Worm (Caenorhabditis elegans) whole organism, L4 larva: ENCODE data around the gene dhhc-8.

Experiments
- ama-1 ChIP-seq: fragments of 150-350 bp; optimal IDR thresholded peaks from 2 replicates; lab custom pipeline; 2014; ENCODE audit warnings: inconsistent platforms, mixed read lengths
- lsy-2 ChIP-seq, 2 experiments: fragments of 150-350 bp in 1 of 2; sonication (generic microtip) in 1 of 2; optimal IDR thresholded peaks; 2 replicates each; lab custom pipeline; 2014 to 2017; ENCODE audit warnings: missing biosample characterization in 2 of 2, missing genetic modification characterization in 2 of 2

DNA sequence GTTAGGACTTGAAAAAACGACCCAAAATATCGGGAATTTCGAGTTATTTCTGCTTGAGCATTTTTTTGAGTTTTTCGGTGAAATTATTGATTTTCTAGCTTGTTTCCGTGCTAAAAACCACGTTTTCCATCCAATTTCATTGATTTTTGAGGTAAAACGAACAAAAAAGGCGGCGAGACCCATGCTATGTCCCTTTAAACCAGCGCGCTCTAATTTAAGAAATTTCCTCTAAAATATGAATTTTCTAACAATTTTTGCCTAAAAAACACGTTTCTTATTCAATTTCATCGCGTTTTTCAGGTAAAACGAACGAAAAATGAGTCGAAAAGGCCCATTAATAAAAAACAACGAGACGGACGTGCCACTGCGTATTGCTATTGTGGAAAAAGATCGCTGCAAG is 46.1 kb downstream of the dhhc-8 start, which contains the start of gene abce-1:
- no peak for TF ChIP-seq lsy-2 (tag; optimal IDR thresholded peaks at IDR 0.05; lab: Kevin White, UChicago)
- no peak for TF ChIP-seq ama-1 (lab: Kevin White, UChicago)
